Fruit fly (Drosophila melanogaster) whole organism, embryonic: ENCODE measurements around the gene His3.3B.

Experiments used
- ATbp ChIP-seq: fragments of 200-800 bp; sonication (Bioruptor generic); optimal IDR thresholded peaks from 2 replicates; lab custom pipeline; 2017; ENCODE audit warnings: missing biosample characterization, mild to moderate bottlenecking, missing genetic modification characterization, missing genetic modification reagents
- Aef1 ChIP-seq: fragments of 200-800 bp; sonication (Bioruptor generic); IDR thresholded peaks from 3 replicates; pipeline ENCODE4 v1.3.6; 2022; ENCODE audit warnings: missing biosample characterization, missing genetic modification characterization
- Atf6 ChIP-seq: fragments of 200-800 bp; sonication (Bioruptor generic); IDR thresholded peaks from 2 replicates; pipeline ENCODE4 v1.3.6; 2022; ENCODE audit warnings: missing biosample characterization, missing genetic modification characterization
- B-H2 ChIP-seq: fragments of 200-800 bp; sonication (Bioruptor generic); optimal IDR thresholded peaks from 2 replicates; lab custom pipeline; 2018; ENCODE audit warnings: missing biosample characterization, mild to moderate bottlenecking, missing genetic modification characterization
- BEAF-32 ChIP-seq: fragments of 200-800 bp; sonication (Bioruptor generic); optimal IDR thresholded peaks from 3 replicates; lab custom pipeline; 2017; ENCODE audit warnings: missing biosample characterization, missing genetic modification characterization, mild to moderate bottlenecking, moderate library complexity, missing genetic modification reagents
- CG11560 ChIP-seq: fragments of 200-800 bp; sonication (Bioruptor generic); IDR thresholded peaks from 3 replicates; pipeline ENCODE4 v1.3.6; 2022; ENCODE audit warnings: missing biosample characterization, missing genetic modification characterization
- CG12391 ChIP-seq: fragments of 200-800 bp; sonication (Bioruptor generic); optimal IDR thresholded peaks from 3 replicates; lab custom pipeline; 2018; ENCODE audit warnings: missing biosample characterization, mild to moderate bottlenecking, missing genetic modification characterization, moderate library complexity
- CG14710 ChIP-seq: fragments of 200-800 bp; sonication (Bioruptor generic); optimal IDR thresholded peaks from 3 replicates; lab custom pipeline; 2019; ENCODE audit warnings: missing biosample characterization, mild to moderate bottlenecking, missing genetic modification characterization, moderate library complexity
- CG15073 ChIP-seq: fragments of 200-800 bp; sonication (Bioruptor generic); optimal IDR thresholded peaks from 2 replicates; lab custom pipeline; 2016; ENCODE audit warnings: missing biosample characterization, missing genetic modification characterization
- CG15479 ChIP-seq: fragments of 200-800 bp; sonication (Bioruptor generic); optimal IDR thresholded peaks from 3 replicates; lab custom pipeline; 2019; ENCODE audit warnings: missing biosample characterization, mild to moderate bottlenecking, missing genetic modification characterization, moderate library complexity
- CG1603 ChIP-seq: fragments of 200-800 bp; sonication (Bioruptor generic); optimal IDR thresholded peaks from 2 replicates; lab custom pipeline; 2019; ENCODE audit warnings: missing biosample characterization, mild to moderate bottlenecking, missing genetic modification characterization, moderate library complexity
- CG16813 ChIP-seq: fragments of 200-800 bp; sonication (Bioruptor generic); IDR thresholded peaks from 3 replicates; pipeline ENCODE4 v1.3.6; 2022; ENCODE audit warnings: missing biosample characterization, missing genetic modification characterization; ENCODE audit not compliant: partially characterized antibody
- CG17359 ChIP-seq: fragments of 200-800 bp; sonication (Bioruptor generic); optimal IDR thresholded peaks from 3 replicates; lab custom pipeline; 2018; ENCODE audit warnings: missing biosample characterization, mild to moderate bottlenecking, missing genetic modification characterization, moderate library complexity
- CG18262 ChIP-seq: fragments of 200-800 bp; optimal IDR thresholded peaks from 3 replicates; lab custom pipeline; 2019; ENCODE audit warnings: missing biosample characterization, mild to moderate bottlenecking, missing genetic modification characterization, moderate library complexity
- CG2129 ChIP-seq: fragments of 200-800 bp; sonication (Bioruptor generic); IDR thresholded peaks from 2 replicates; pipeline ENCODE4 v1.3.6; 2022; ENCODE audit warnings: missing biosample characterization, missing genetic modification characterization; ENCODE audit not compliant: partially characterized antibody
- CG2712 ChIP-seq: fragments of 200-800 bp; optimal IDR thresholded peaks from 3 replicates; lab custom pipeline; 2019; ENCODE audit warnings: missing biosample characterization, mild to moderate bottlenecking, missing genetic modification characterization, moderate library complexity
- CG31365 ChIP-seq: fragments of 200-800 bp; sonication (Bioruptor generic); optimal IDR thresholded peaks from 2 replicates; lab custom pipeline; 2018; ENCODE audit warnings: missing biosample characterization, mild to moderate bottlenecking, missing genetic modification characterization
- CG4424 ChIP-seq: fragments of 200-800 bp; sonication (Bioruptor generic); optimal IDR thresholded peaks from 3 replicates; lab custom pipeline; 2016; ENCODE audit warnings: missing biosample characterization, missing genetic modification characterization
- CG4707 ChIP-seq: fragments of 200-800 bp; sonication (Bioruptor generic); optimal IDR thresholded peaks from 2 replicates; lab custom pipeline; 2018; ENCODE audit warnings: missing biosample characterization, mild to moderate bottlenecking, missing genetic modification characterization, moderate library complexity
- CG6813 ChIP-seq: fragments of 200-800 bp; sonication (Bioruptor generic); optimal IDR thresholded peaks from 2 replicates; lab custom pipeline; 2017; ENCODE audit warnings: missing biosample characterization, missing genetic modification characterization, mild to moderate bottlenecking, moderate library complexity, missing genetic modification reagents
- CG7357 ChIP-seq: fragments of 200-800 bp; sonication (Bioruptor generic); IDR thresholded peaks from 3 replicates; pipeline ENCODE4 v1.3.6; 2022; ENCODE audit warnings: missing biosample characterization, missing genetic modification characterization
- CG7745 ChIP-seq: fragments of 200-800 bp; sonication (Bioruptor generic); optimal IDR thresholded peaks from 2 replicates; lab custom pipeline; 2018; ENCODE audit warnings: missing biosample characterization, mild to moderate bottlenecking, missing genetic modification characterization, moderate library complexity
- CTCF ChIP-seq: fragments of 200-800 bp; sonication (Bioruptor generic); optimal IDR thresholded peaks from 2 replicates; lab custom pipeline; 2017; ENCODE audit warnings: missing biosample characterization, mild to moderate bottlenecking, missing genetic modification characterization, moderate library complexity
- E2f2 ChIP-seq: fragments of 200-800 bp; sonication (Bioruptor generic); IDR thresholded peaks from 2 replicates; pipeline ENCODE4 v1.3.6; 2022; ENCODE audit warnings: missing biosample characterization, missing genetic modification characterization
- Fer2 ChIP-seq: fragments of 200-800 bp; sonication (Bioruptor generic); optimal IDR thresholded peaks from 2 replicates; lab custom pipeline; 2018; ENCODE audit warnings: missing biosample characterization, mild to moderate bottlenecking, missing genetic modification characterization, moderate library complexity
- HLH4C ChIP-seq: fragments of 200-800 bp; sonication (Bioruptor generic); IDR thresholded peaks from 3 replicates; pipeline ENCODE4 v1.3.6; 2022; ENCODE audit warnings: missing biosample characterization, missing genetic modification characterization; ENCODE audit not compliant: partially characterized antibody
- Hr3 ChIP-seq: fragments of 200-800 bp; sonication (Bioruptor generic); optimal IDR thresholded peaks from 3 replicates; lab custom pipeline; 2016; ENCODE audit warnings: missing biosample characterization, missing genetic modification characterization
- Mrtf ChIP-seq: fragments of 200-800 bp; sonication (Bioruptor generic); IDR thresholded peaks from 3 replicates; pipeline ENCODE4 v1.3.6; 2022; ENCODE audit warnings: missing biosample characterization, missing genetic modification characterization
- Myb ChIP-seq: fragments of 200-800 bp; sonication (Bioruptor generic); optimal IDR thresholded peaks from 2 replicates; lab custom pipeline; 2016; ENCODE audit warnings: missing biosample characterization, missing genetic modification characterization
- NC2β ChIP-seq: fragments of 200-800 bp; sonication (Bioruptor generic); optimal IDR thresholded peaks from 2 replicates; lab custom pipeline; 2016; ENCODE audit warnings: missing biosample characterization, missing genetic modification characterization
- Oaz ChIP-seq: fragments of 200-800 bp; sonication (Bioruptor generic); IDR thresholded peaks from 2 replicates; pipeline ENCODE4 v1.3.6; 2022; ENCODE audit warnings: missing biosample characterization, missing genetic modification characterization
- Six4 ChIP-seq: fragments of 200-800 bp; sonication (Bioruptor generic); optimal IDR thresholded peaks from 2 replicates; lab custom pipeline; 2016; ENCODE audit warnings: missing biosample characterization, missing genetic modification characterization
- TFAM ChIP-seq: fragments of 200-800 bp; sonication (Bioruptor generic); optimal IDR thresholded peaks from 2 replicates; lab custom pipeline; 2017; ENCODE audit warnings: missing biosample characterization, missing genetic modification characterization, inconsistent platforms
- Xbp1 ChIP-seq: fragments of 200-800 bp; sonication (Bioruptor generic); optimal IDR thresholded peaks from 3 replicates; lab custom pipeline; 2016; ENCODE audit warnings: missing biosample characterization, mild to moderate bottlenecking, missing genetic modification characterization
- caup ChIP-seq: fragments of 200-800 bp; sonication (Bioruptor generic); optimal IDR thresholded peaks from 3 replicates; lab custom pipeline; 2017; ENCODE audit warnings: missing biosample characterization, mild to moderate bottlenecking, missing genetic modification characterization, moderate library complexity; ENCODE audit not compliant: severe bottlenecking
- chn ChIP-seq: fragments of 200-800 bp; sonication (Bioruptor generic); optimal IDR thresholded peaks from 2 replicates; lab custom pipeline; 2016; ENCODE audit warnings: missing biosample characterization, missing genetic modification characterization
- dmrt11E ChIP-seq: fragments of 200-800 bp; sonication (Bioruptor generic); optimal IDR thresholded peaks from 3 replicates; lab custom pipeline; 2018; ENCODE audit warnings: missing biosample characterization, mild to moderate bottlenecking, missing genetic modification characterization, moderate library complexity
- esg ChIP-seq: fragments of 200-800 bp; sonication (Bioruptor generic); conservative IDR thresholded peaks from 2 replicates; pipeline ENCODE4 v1.3.6; 2022; ENCODE audit warnings: missing biosample characterization, missing genetic modification characterization
- ewg ChIP-seq: fragments of 200-800 bp; sonication (Bioruptor generic); optimal IDR thresholded peaks from 3 replicates; lab custom pipeline; 2017; ENCODE audit warnings: mild to moderate bottlenecking, missing biosample characterization, missing genetic modification reagents, missing genetic modification characterization
- fd64A ChIP-seq: fragments of 200-800 bp; sonication (Bioruptor generic); optimal IDR thresholded peaks from 3 replicates; lab custom pipeline; 2018; ENCODE audit warnings: missing biosample characterization, mild to moderate bottlenecking, missing genetic modification characterization
- grau ChIP-seq: fragments of 200-800 bp; optimal IDR thresholded peaks from 3 replicates; lab custom pipeline; 2019; ENCODE audit warnings: missing biosample characterization, mild to moderate bottlenecking, missing genetic modification characterization, moderate library complexity
- klu ChIP-seq: fragments of 200-800 bp; sonication (Bioruptor generic); IDR thresholded peaks from 2 replicates; pipeline ENCODE4 v1.3.6; 2022; ENCODE audit warnings: missing biosample characterization, missing genetic modification characterization
- lola ChIP-seq, 3 experiments: fragments of >200 bp in 2 of 3; fragments of 200-800 bp in 1 of 3; sonication (Bioruptor generic) in 1 of 3; optimal IDR thresholded peaks; 2 replicates each; lab custom pipeline; 2017 to 2019; ENCODE audit warnings: missing biosample characterization in 3 of 3, missing genetic modification characterization in 3 of 3, mild to moderate bottlenecking in 1 of 3, moderate library complexity in 1 of 3
- onecut ChIP-seq: fragments of 200-800 bp; sonication (Bioruptor generic); IDR thresholded peaks from 2 replicates; pipeline ENCODE4 v1.3.6; 2022; ENCODE audit warnings: missing biosample characterization, missing genetic modification characterization
- pros ChIP-seq: fragments of 200-800 bp; sonication (Bioruptor generic); optimal IDR thresholded peaks from 3 replicates; lab custom pipeline; 2019; ENCODE audit warnings: missing biosample characterization, mild to moderate bottlenecking, missing genetic modification characterization, moderate library complexity
- slbo ChIP-seq: fragments of 200-800 bp; sonication (Bioruptor generic); IDR thresholded peaks from 2 replicates; pipeline ENCODE4 v1.3.6; 2022; ENCODE audit warnings: missing biosample characterization, missing genetic modification characterization
- sug ChIP-seq: fragments of 200-800 bp; optimal IDR thresholded peaks from 2 replicates; lab custom pipeline; 2019; ENCODE audit warnings: missing biosample characterization, mild to moderate bottlenecking, missing genetic modification characterization, moderate library complexity
- tin ChIP-seq: fragments of 200-800 bp; sonication (Bioruptor generic); optimal IDR thresholded peaks from 3 replicates; lab custom pipeline; 2016; ENCODE audit warnings: missing biosample characterization, missing genetic modification characterization
- wor ChIP-seq: fragments of 200-800 bp; sonication (Bioruptor generic); IDR thresholded peaks from 2 replicates; pipeline ENCODE4 v1.3.6; 2022; ENCODE audit warnings: missing biosample characterization, missing genetic modification characterization

His3.3B gene

DNA sequence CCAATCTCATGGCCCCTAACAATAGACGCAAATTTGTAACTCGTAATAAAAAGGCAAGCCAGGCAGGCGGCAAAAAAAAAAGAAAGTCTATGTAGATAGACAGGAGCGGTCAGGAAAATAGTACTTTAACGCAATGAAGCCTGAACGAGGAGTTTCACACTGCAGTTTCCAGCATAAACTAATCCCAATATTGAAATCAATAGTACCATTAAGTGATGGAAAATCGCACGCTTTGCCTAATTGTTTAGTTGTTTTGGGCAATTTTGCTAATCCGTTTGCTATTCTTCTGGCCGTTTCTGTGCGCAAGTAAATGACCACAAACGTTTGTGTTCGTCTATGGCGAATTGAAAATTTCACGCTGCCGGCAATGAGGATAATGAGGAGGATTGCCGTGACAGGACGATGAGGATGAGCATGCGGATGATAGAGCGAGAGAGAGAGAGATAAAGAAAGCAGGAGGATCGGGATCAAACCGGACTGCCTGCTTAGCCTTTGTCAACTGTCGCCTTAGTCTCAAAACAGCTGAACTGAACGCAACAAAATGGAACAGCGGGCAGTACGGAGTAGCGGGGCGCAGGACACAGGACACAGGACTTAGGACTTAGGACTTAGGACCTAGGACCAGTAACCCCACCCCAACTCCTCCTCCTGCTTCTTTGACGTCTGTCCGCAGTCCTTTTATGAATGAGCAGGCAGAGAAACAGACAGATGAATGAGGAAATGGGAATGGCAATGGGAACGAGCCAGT is 29.0 kb downstream of the His3.3B start (continued):
- peak; percentile 3 for TF ChIP-seq CG4424 (GFP tag; lab: Kevin White, UChicago)
- TF ChIP-seq CG17359, result peak; percentile 17
- TF ChIP-seq HLH4C (GFP tag; lab: Robert Waterston, UW), result no peak
- no peak for TF ChIP-seq onecut
- TF ChIP-seq CG7745, result no peak
- TF ChIP-seq CG6813, result no peak
- TF ChIP-seq Atf6 (GFP tag; lab: Robert Waterston, UW), result no peak
- peak; percentile 5 for TF ChIP-seq grau (tag; lab: Kevin White, UChicago)
- TF ChIP-seq CG14710 (tag; lab: Kevin White, UChicago), result no peak
- TF ChIP-seq CG4707 (GFP tag; lab: Kevin White, UChicago), result no peak
- no peak for TF ChIP-seq CG11560 (tag; lab: Robert Waterston, UW)
- peak; percentile 13 for TF ChIP-seq CG18262
- no peak for TF ChIP-seq dmrt11E (tag; lab: Kevin White, UChicago)
- no peak for TF ChIP-seq klu (GFP tag; lab: Robert Waterston, UW)
- TF ChIP-seq caup, result no peak
- no peak for TF ChIP-seq E2f2 (GFP tag; lab: Robert Waterston, UW)
- peak; percentile 14 for TF ChIP-seq CG12391 (tag; lab: Kevin White, UChicago)
- no peak for TF ChIP-seq CTCF (GFP tag; lab: Kevin White, UChicago)
- TF ChIP-seq CG16813, result no peak
- TF ChIP-seq Fer2 (tag; lab: Kevin White, UChicago), result no peak
- TF ChIP-seq CG15479 (GFP tag; lab: Kevin White, UChicago), result peak; percentile 67
- TF ChIP-seq B-H2 (GFP tag; lab: Kevin White, UChicago), result no peak
- no peak for TF ChIP-seq sug (tag; lab: Kevin White, UChicago)
- TF ChIP-seq chn (GFP tag; lab: Kevin White, UChicago), result no peak
- no peak for TF ChIP-seq CG15073 (GFP tag; lab: Kevin White, UChicago)
- TF ChIP-seq ewg, result no peak
- TF ChIP-seq BEAF-32, result no peak
- TF ChIP-seq CG1603 (tag; lab: Kevin White, UChicago), result peak; percentile 45
- no peak for TF ChIP-seq Aef1 (GFP tag; lab: Robert Waterston, UW)
- no peak for TF ChIP-seq Hr3 (GFP tag; lab: Kevin White, UChicago)
- TF ChIP-seq Mrtf, result no peak
- no peak for TF ChIP-seq tin (GFP tag; lab: Kevin White, UChicago)
- no peak for TF ChIP-seq fd64A (GFP tag; lab: Kevin White, UChicago)
- TF ChIP-seq slbo, result 0 out of 2 replicates have a peak, but pooled peaks have one; percentile 33
- TF ChIP-seq Xbp1 (GFP tag; lab: Kevin White, UChicago), result peak; percentile 2
- no peak for TF ChIP-seq TFAM (GFP tag; lab: Kevin White, UChicago)
- TF ChIP-seq lola (GFP tag; optimal IDR thresholded peaks at IDR 0.05; lab: Kevin White, UChicago), result no peak
- no peak for TF ChIP-seq Six4 (GFP tag; lab: Kevin White, UChicago)
- TF ChIP-seq CG7357 (GFP tag; lab: Robert Waterston, UW), result no peak
- no peak for TF ChIP-seq NC2β (GFP tag; lab: Kevin White, UChicago)
- TF ChIP-seq CG31365 (tag; lab: Kevin White, UChicago), result no peak
- TF ChIP-seq pros (GFP tag; lab: Kevin White, UChicago), result peak; percentile 95
- no peak for TF ChIP-seq CG2129 (GFP tag; lab: Robert Waterston, UW)
- TF ChIP-seq wor (GFP tag; lab: Robert Waterston, UW), result no peak
- no peak for TF ChIP-seq Myb (GFP tag; lab: Kevin White, UChicago)
- 0 out of 2 replicates have a peak, but pooled peaks have one; percentile 16 for TF ChIP-seq Oaz (GFP tag; lab: Robert Waterston, UW)
- TF ChIP-seq esg (GFP tag; lab: Robert Waterston, UW), result 0 out of 2 replicates have a peak, but pooled peaks have one; percentile 12
- no peak for TF ChIP-seq ATbp
- TF ChIP-seq CG2712 (tag; lab: Kevin White, UChicago), result peak; percentile 20
